Worm (Caenorhabditis elegans): Measurements from ENCODE around the gene ZK180.7.

Gene ZK180.7

ce11 chrIV:4490148-4490652 lies at the start of gene ZK180.7:
TSS of gene ZK180.7 (plus strand) at chrIV:4490542.
- no peak for TF ChIP-seq eyg-1 (tag; optimal IDR thresholded peaks at IDR 0.05)
- no peak for TF ChIP-seq che-1 (tag; optimal IDR thresholded peaks at IDR 0.05)
- no peak for TF ChIP-seq odd-2 (tag; optimal IDR thresholded peaks at IDR 0.05)
- TF ChIP-seq tbx-2 (tag; optimal IDR thresholded peaks at IDR 0.05) = no peak
- no peak for TF ChIP-seq hlh-30 (tag; optimal IDR thresholded peaks at IDR 0.05; ENCODE audit: insufficient read depth)
- no peak for TF ChIP-seq unc-86 (tag; optimal IDR thresholded peaks at IDR 0.05)
- no peak for TF ChIP-seq nhr-11 (tag; optimal IDR thresholded peaks at IDR 0.05)
- no peak for TF ChIP-seq pros-1 (tag; optimal IDR thresholded peaks at IDR 0.05)
- TF ChIP-seq unc-3 (GFP tag; conservative IDR thresholded peaks at IDR 0.05) = no peak
- TF ChIP-seq unc-3 (tag; optimal IDR thresholded peaks at IDR 0.05) = no peak
- no peak for TF ChIP-seq ceh-22 (tag; optimal IDR thresholded peaks at IDR 0.05)
- TF ChIP-seq pha-4 (tag; optimal IDR thresholded peaks at IDR 0.05) = no peak
- TF ChIP-seq sox-4 (tag; optimal IDR thresholded peaks at IDR 0.05) = no peak
- TF ChIP-seq ceh-14 (tag; optimal IDR thresholded peaks at IDR 0.05) = no peak
- TF ChIP-seq ztf-16 (tag; optimal IDR thresholded peaks at IDR 0.05) = no peak

ce11 chrIV:4441077-4441476 lies 49.3 kb upstream of the ZK180.7 start, which contains the start of gene fbxb-75:
TSS of gene fbxb-75 (minus strand) at chrIV:4441177.
- TF ChIP-seq tbx-2 (tag; optimal IDR thresholded peaks at IDR 0.05) = no peak
- no peak for TF ChIP-seq ceh-48 (tag; optimal IDR thresholded peaks at IDR 0.05)
- TF ChIP-seq ttx-3 (tag; optimal IDR thresholded peaks at IDR 0.05) = no peak

ce11 chrIV:4445711-4446290 lies 44.5 kb upstream of the ZK180.7 start, which contains the start of the genes wapl-1 and htz-1:
TSS of gene wapl-1 (minus strand) at chrIV:4445740.
TSS of gene htz-1 (plus strand) at chrIV:4446216.
- no peak for TF ChIP-seq C38D4.7 (GFP tag; optimal IDR thresholded peaks at IDR 0.05)
- TF ChIP-seq sox-2 (GFP tag; IDR thresholded peaks at IDR 0.05) = no peak
- peak; percentile 58 for TF ChIP-seq ceh-14 (tag; optimal IDR thresholded peaks at IDR 0.05)
- TF ChIP-seq madf-2 (tag; optimal IDR thresholded peaks at IDR 0.05) = peak; percentile 48
- TF ChIP-seq F13H6.1 (tag; optimal IDR thresholded peaks at IDR 0.05) = no peak
- TF ChIP-seq hlh-13 (GFP tag; optimal IDR thresholded peaks at IDR 0.05) = no peak
- TF ChIP-seq hlh-15 (tag; optimal IDR thresholded peaks at IDR 0.05) = no peak
- peak; percentile 95 for TF ChIP-seq nfya-1 (tag; optimal IDR thresholded peaks at IDR 0.05)
- no peak for TF ChIP-seq pros-1 (tag; optimal IDR thresholded peaks at IDR 0.05)
- peak; percentile 10 for TF ChIP-seq hlh-8 (tag; optimal IDR thresholded peaks at IDR 0.05)
- no peak for TF ChIP-seq che-1 (tag; optimal IDR thresholded peaks at IDR 0.05)
- TF ChIP-seq elt-4 (tag; optimal IDR thresholded peaks at IDR 0.05) = no peak
- TF ChIP-seq pat-9 (tag; optimal IDR thresholded peaks at IDR 0.05) = no peak
- TF ChIP-seq fax-1 (tag; optimal IDR thresholded peaks at IDR 0.05) = peak; percentile 24
- no peak for TF ChIP-seq gmeb-2 (tag; optimal IDR thresholded peaks at IDR 0.05)
- TF ChIP-seq K09A11.1 (tag; optimal IDR thresholded peaks at IDR 0.05; ENCODE audit: insufficient read depth) = peak; percentile 11
- peak; percentile 61 for TF ChIP-seq pax-1 (tag; optimal IDR thresholded peaks at IDR 0.05)
- TF ChIP-seq lin-11 (tag; optimal IDR thresholded peaks at IDR 0.05) = no peak
- TF ChIP-seq unc-3 (GFP tag; conservative IDR thresholded peaks at IDR 0.05) = no peak
- TF ChIP-seq unc-3 (tag; optimal IDR thresholded peaks at IDR 0.05) = peak; percentile 53
- TF ChIP-seq fkh-6 (tag; optimal IDR thresholded peaks at IDR 0.05) = no peak
- TF ChIP-seq eyg-1 (tag; optimal IDR thresholded peaks at IDR 0.05) = peak; percentile 24
- no peak for TF ChIP-seq sdc-2 (tag; optimal IDR thresholded peaks at IDR 0.05)
- TF ChIP-seq pha-4 (tag; optimal IDR thresholded peaks at IDR 0.05) = no peak
- TF ChIP-seq ets-4 (tag; optimal IDR thresholded peaks at IDR 0.05) = no peak
- TF ChIP-seq npax-4 (tag; optimal IDR thresholded peaks at IDR 0.05) = no peak
- no peak for TF ChIP-seq ceh-19 (GFP tag; optimal IDR thresholded peaks at IDR 0.05)
- no peak for TF ChIP-seq sox-4 (tag; optimal IDR thresholded peaks at IDR 0.05)
- no peak for TF ChIP-seq Y22D7AL.16 (tag; optimal IDR thresholded peaks at IDR 0.05)
- TF ChIP-seq ceh-22 (tag; optimal IDR thresholded peaks at IDR 0.05) = peak; percentile 14
- no peak for TF ChIP-seq ceh-2 (tag; optimal IDR thresholded peaks at IDR 0.05)
- TF ChIP-seq elt-2 (tag; optimal IDR thresholded peaks at IDR 0.05) = peak; percentile 51
- TF ChIP-seq T23F11.4 (GFP tag; optimal IDR thresholded peaks at IDR 0.05) = no peak
- TF ChIP-seq ref-2 (tag; optimal IDR thresholded peaks at IDR 0.05) = peak; percentile 69
- peak; percentile 19 for TF ChIP-seq ztf-16 (tag; optimal IDR thresholded peaks at IDR 0.05)
- TF ChIP-seq ahr-1 (tag; optimal IDR thresholded peaks at IDR 0.05) = no peak
- TF ChIP-seq mec-3 (tag; optimal IDR thresholded peaks at IDR 0.05; ENCODE audit: borderline replicate concordance) = no peak
- peak; percentile 59 for TF ChIP-seq ceh-34 (tag; optimal IDR thresholded peaks at IDR 0.05)
- TF ChIP-seq dve-1 (tag; optimal IDR thresholded peaks at IDR 0.05) = peak; percentile 73
- TF ChIP-seq unc-55 (GFP tag; optimal IDR thresholded peaks at IDR 0.05) = peak; percentile 69
